Worm (Caenorhabditis elegans): ENCODE measurements around the gene clc-31.

DNA sequence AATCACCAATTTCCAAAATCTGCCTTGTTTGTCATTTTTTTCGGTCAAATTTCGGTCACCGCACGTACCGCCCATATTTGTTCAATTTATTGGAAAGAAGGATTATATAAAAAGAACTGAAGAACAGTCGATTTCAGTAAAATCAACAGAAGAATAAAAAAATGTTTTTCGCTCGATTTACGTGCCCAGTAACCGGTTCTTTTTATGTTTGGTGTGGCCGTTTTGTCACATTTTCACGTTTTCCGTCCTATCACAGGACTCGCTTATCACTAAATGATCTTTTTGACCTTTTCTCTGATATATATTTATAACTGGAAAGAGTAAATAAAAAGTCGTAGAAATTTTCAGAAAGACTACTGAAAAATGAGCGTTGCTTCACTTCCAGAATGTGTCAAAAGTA is 20.9 kb upstream of the clc-31 start, which contains the start of gene far-7:
- TF ChIP-seq him-1 (tag; optimal IDR thresholded peaks at IDR 0.05) (no peak), ets-4 (GFP tag; optimal IDR thresholded peaks at IDR 0.05) (no peak), akir-1 (GFP tag; optimal IDR thresholded peaks at IDR 0.05) (no peak), ama-1 (optimal IDR thresholded peaks at IDR 0.05) (no peak), ama-1 (GFP tag; optimal IDR thresholded peaks at IDR 0.05) (no peak), rcor-1 (GFP tag; IDR thresholded peaks at IDR 0.05) (no peak), madf-10 (tag; optimal IDR thresholded peaks at IDR 0.05) (no peak), atf-7 (tag; optimal IDR thresholded peaks at IDR 0.05) (no peak), madf-3 (GFP tag; IDR thresholded peaks at IDR 0.05) (no peak), nfya-1 (tag; optimal IDR thresholded peaks at IDR 0.05; ENCODE audit: borderline replicate concordance, insufficient read depth) (no peak), ceh-100 (GFP tag; IDR thresholded peaks at IDR 0.05) (no peak)
